Worm (Caenorhabditis elegans) whole organism, L2 larva: Measurements from ENCODE around the gene T10H9.8.

ENCODE experiments used
- C34F6.9 ChIP-seq: fragments of 150-350 bp; optimal IDR thresholded peaks from 2 replicates; lab custom pipeline; 2014; ENCODE audit warnings: missing biosample characterization, missing genetic modification characterization
- F13H6.1 ChIP-seq: sonication (generic microtip); optimal IDR thresholded peaks from 2 replicates; lab custom pipeline; 2016; ENCODE audit warnings: missing genetic modification characterization, missing compliant biosample characterization
- Y55F3AM.14 ChIP-seq: fragments of 200-800 bp; sonication (Bioruptor generic); optimal IDR thresholded peaks from 2 replicates; lab custom pipeline; 2018; ENCODE audit warnings: mild to moderate bottlenecking, missing genetic modification characterization, missing compliant biosample characterization
- ZK546.5 ChIP-seq: sonication (generic microtip); optimal IDR thresholded peaks from 2 replicates; lab custom pipeline; 2017; ENCODE audit warnings: missing biosample characterization, missing genetic modification characterization
- alr-1 ChIP-seq: fragments of 150-350 bp; optimal IDR thresholded peaks from 2 replicates; lab custom pipeline; 2014; ENCODE audit warnings: missing biosample characterization, missing genetic modification characterization
- ama-1 ChIP-seq: fragments of 150-350 bp; optimal IDR thresholded peaks from 2 replicates; lab custom pipeline; 2018; ENCODE audit warnings: inconsistent platforms
- blmp-1 ChIP-seq: sonication (generic microtip); optimal IDR thresholded peaks from 2 replicates; lab custom pipeline; 2017; ENCODE audit warnings: missing genetic modification characterization, mild to moderate bottlenecking, missing compliant biosample characterization, antibody characterized with exemption, moderate library complexity; ENCODE audit not compliant: insufficient read depth
- ceh-82 ChIP-seq: fragments of 150-350 bp; optimal IDR thresholded peaks from 2 replicates; lab custom pipeline; 2014; ENCODE audit warnings: missing biosample characterization, missing genetic modification characterization
- crh-2 ChIP-seq: sonication (generic microtip); optimal IDR thresholded peaks from 2 replicates; lab custom pipeline; 2017; ENCODE audit warnings: missing biosample characterization, missing genetic modification characterization
- egl-27 ChIP-seq: sonication (generic microtip); optimal IDR thresholded peaks from 3 replicates; lab custom pipeline; 2017; ENCODE audit warnings: missing biosample characterization, missing genetic modification reagents, missing genetic modification characterization
- elt-1 ChIP-seq: fragments of 150-350 bp; optimal IDR thresholded peaks from 2 replicates; lab custom pipeline; 2014; ENCODE audit warnings: missing biosample characterization, missing genetic modification characterization
- fos-1 ChIP-seq: fragments of 150-350 bp; optimal IDR thresholded peaks from 2 replicates; lab custom pipeline; 2014; ENCODE audit warnings: missing biosample characterization, missing genetic modification characterization
- gmeb-1 ChIP-seq: fragments of 150-350 bp; optimal IDR thresholded peaks from 2 replicates; lab custom pipeline; 2014; ENCODE audit warnings: missing biosample characterization, missing genetic modification characterization
- lin-11 ChIP-seq: fragments of 150-350 bp; sonication (generic microtip); optimal IDR thresholded peaks from 2 replicates; lab custom pipeline; 2014; ENCODE audit warnings: missing biosample characterization, missing genetic modification characterization, inconsistent platforms, mixed read lengths
- lin-13 ChIP-seq: fragments of 150-350 bp; optimal IDR thresholded peaks from 2 replicates; lab custom pipeline; 2014; ENCODE audit warnings: missing biosample characterization, missing genetic modification reagents, missing genetic modification characterization
- lin-39 ChIP-seq: fragments of 150-350 bp; optimal IDR thresholded peaks from 2 replicates; lab custom pipeline; 2014; ENCODE audit warnings: missing biosample characterization, missing genetic modification reagents, missing genetic modification characterization
- lsy-2 ChIP-seq, 2 experiments: fragments of 150-350 bp in 1 of 2; sonication (generic microtip) in 1 of 2; optimal IDR thresholded peaks; 2 replicates each; lab custom pipeline; 2014 to 2017; ENCODE audit warnings: missing biosample characterization in 2 of 2, missing genetic modification characterization in 2 of 2
- mab-5 ChIP-seq: fragments of 150-350 bp; optimal IDR thresholded peaks from 2 replicates; lab custom pipeline; 2014; ENCODE audit warnings: missing biosample characterization, missing genetic modification characterization
- mbf-1 ChIP-seq: sonication (generic microtip); optimal IDR thresholded peaks from 2 replicates; lab custom pipeline; 2017; ENCODE audit warnings: missing biosample characterization, missing genetic modification characterization
- mdl-1 ChIP-seq, 2 experiments: fragments of 150-350 bp in 1 of 2; sonication (generic microtip) in 1 of 2; optimal IDR thresholded peaks; 2 replicates each; lab custom pipeline; 2017; ENCODE audit warnings: missing biosample characterization in 2 of 2, missing genetic modification characterization in 2 of 2
- nhr-12 ChIP-seq: fragments of 150-350 bp; optimal IDR thresholded peaks from 2 replicates; lab custom pipeline; 2014; ENCODE audit warnings: missing biosample characterization, missing genetic modification characterization
- nhr-129 ChIP-seq: fragments of 150-350 bp; optimal IDR thresholded peaks from 2 replicates; lab custom pipeline; 2014; ENCODE audit warnings: missing biosample characterization, missing genetic modification characterization
- nhr-21 ChIP-seq: fragments of 150-350 bp; optimal IDR thresholded peaks from 2 replicates; lab custom pipeline; 2014; ENCODE audit warnings: missing biosample characterization, missing genetic modification characterization
- nhr-23 ChIP-seq: fragments of 150-350 bp; optimal IDR thresholded peaks from 2 replicates; lab custom pipeline; 2014; ENCODE audit warnings: missing biosample characterization, missing genetic modification reagents, missing genetic modification characterization
- nhr-237 ChIP-seq: fragments of 150-350 bp; optimal IDR thresholded peaks from 2 replicates; lab custom pipeline; 2014; ENCODE audit warnings: missing biosample characterization, missing genetic modification characterization
- nhr-25 ChIP-seq: fragments of 150-350 bp; sonication (generic microtip); optimal IDR thresholded peaks from 3 replicates; lab custom pipeline; 2014; ENCODE audit warnings: missing biosample characterization, missing genetic modification characterization
- nhr-77 ChIP-seq: fragments of 150-350 bp; optimal IDR thresholded peaks from 2 replicates; lab custom pipeline; 2014; ENCODE audit warnings: missing biosample characterization, missing genetic modification characterization
- peb-1 ChIP-seq: fragments of 150-350 bp; optimal IDR thresholded peaks from 2 replicates; lab custom pipeline; 2014; ENCODE audit warnings: missing biosample characterization, missing genetic modification characterization
- sem-4 ChIP-seq: fragments of 150-350 bp; optimal IDR thresholded peaks from 2 replicates; lab custom pipeline; 2014; ENCODE audit warnings: missing biosample characterization, missing genetic modification reagents, missing genetic modification characterization
- skn-1 ChIP-seq: sonication (generic microtip); optimal IDR thresholded peaks from 2 replicates; lab custom pipeline; 2017; ENCODE audit warnings: missing biosample characterization, missing genetic modification characterization
- sma-3 ChIP-seq: sonication (generic microtip); optimal IDR thresholded peaks from 2 replicates; lab custom pipeline; 2016; ENCODE audit warnings: missing genetic modification reagents, missing genetic modification characterization, missing compliant biosample characterization
- sma-9 ChIP-seq, 2 experiments: fragments of 150-350 bp in 1 of 2; sonication (generic microtip) in 1 of 2; optimal IDR thresholded peaks; 2 replicates each; lab custom pipeline; 2014 to 2016; ENCODE audit warnings: missing genetic modification characterization in 2 of 2, mild to moderate bottlenecking in 1 of 2, missing biosample characterization in 1 of 2, missing compliant biosample characterization in 1 of 2, missing genetic modification reagents in 1 of 2, moderate library complexity in 1 of 2
- snpc-4 ChIP-seq: fragments of 150-350 bp; optimal IDR thresholded peaks from 2 replicates; lab custom pipeline; 2014; ENCODE audit warnings: missing biosample characterization, missing genetic modification characterization
- unc-39 ChIP-seq: fragments of 150-350 bp; optimal IDR thresholded peaks from 2 replicates; lab custom pipeline; 2014; ENCODE audit warnings: missing biosample characterization, missing genetic modification characterization
- unc-55 ChIP-seq: fragments of 150-350 bp; sonication (generic microtip); optimal IDR thresholded peaks from 3 replicates; lab custom pipeline; 2014; ENCODE audit warnings: missing biosample characterization, missing genetic modification reagents, missing genetic modification characterization
- zag-1 ChIP-seq: fragments of 150-350 bp; optimal IDR thresholded peaks from 2 replicates; lab custom pipeline; 2014; ENCODE audit warnings: missing biosample characterization, missing genetic modification characterization
- ztf-1 ChIP-seq: fragments of 200-800 bp; sonication (Bioruptor generic); conservative IDR thresholded peaks from 2 replicates; pipeline ENCODE4 v1.3.6; 2022; ENCODE audit warnings: missing genetic modification characterization, missing compliant biosample characterization
- ztf-11 ChIP-seq: sonication (generic microtip); optimal IDR thresholded peaks from 2 replicates; lab custom pipeline; 2017; ENCODE audit warnings: missing biosample characterization, missing genetic modification characterization

Gene T10H9.8

ce11 chrV:6656451-6657115, 4.4 kb downstream of the T10H9.8 start, which contains the start of gene snb-1:
Gene snb-1, minus strand, starts transcription at chrV:6656501.
- TF ChIP-seq sma-9 (GFP tag; optimal IDR thresholded peaks at IDR 0.05; lab: Kevin White, UChicago) (peak; percentile 73), sma-9 (tag; optimal IDR thresholded peaks at IDR 0.05; lab: Kevin White, UChicago) (no peak), peb-1 (tag; lab: Kevin White, UChicago) (no peak), sem-4 (tag; lab: Kevin White, UChicago) (peak; percentile 38), unc-39 (tag; lab: Kevin White, UChicago) (no peak), sma-3 (GFP tag; lab: Kevin White, UChicago) (peak; percentile 72), fos-1 (tag; lab: Kevin White, UChicago) (peak; percentile 51), blmp-1 (tag; lab: Kevin White, UChicago) (peak; percentile 87), nhr-23 (tag; lab: Kevin White, UChicago) (no peak), mdl-1 (tag; optimal IDR thresholded peaks at IDR 0.05; lab: Kevin White, UChicago) (no peak), lsy-2 (tag; optimal IDR thresholded peaks at IDR 0.05; lab: Kevin White, UChicago) (peak; percentile 54 to 80), unc-55 (GFP tag; lab: Kevin White, UChicago) (peak; percentile 82), mbf-1 (no peak), nhr-25 (tag; lab: Kevin White, UChicago) (peak; percentile 78), lin-13 (peak; percentile 34), alr-1 (tag; lab: Kevin White, UChicago) (no peak), nhr-21 (tag; lab: Kevin White, UChicago) (peak; percentile 62), ztf-1 (GFP tag; lab: Robert Waterston, UW) (no peak), mab-5 (peak; percentile 23), ztf-11 (no peak), ceh-82 (tag; lab: Kevin White, UChicago) (peak; percentile 87), F13H6.1 (tag; lab: Kevin White, UChicago) (peak; percentile 32), nhr-12 (tag; lab: Kevin White, UChicago) (no peak), gmeb-1 (tag; lab: Kevin White, UChicago) (peak; percentile 66), C34F6.9 (peak; percentile 81), Y55F3AM.14 (GFP tag; lab: Kevin White, UChicago) (no peak), elt-1 (tag; lab: Kevin White, UChicago) (no peak), crh-2 (tag; lab: Kevin White, UChicago) (peak; percentile 81), ama-1 (lab: Kevin White, UChicago) (peak; percentile 11), lin-39 (tag; lab: Kevin White, UChicago) (no peak), snpc-4 (no peak), zag-1 (tag; lab: Kevin White, UChicago) (no peak), egl-27 (tag; lab: Kevin White, UChicago) (peak; percentile 12), ZK546.5 (tag; lab: Kevin White, UChicago) (no peak), nhr-77 (tag; lab: Kevin White, UChicago) (no peak), nhr-129 (tag; lab: Kevin White, UChicago) (peak; percentile 82)

- TF ChIP-seq snpc-4 (peak; percentile 5), sma-3 (GFP tag; lab: Kevin White, UChicago) (peak; percentile 20), skn-1 (peak; percentile 13), unc-39 (tag; lab: Kevin White, UChicago) (no peak)
Measured at ce11 chrV:6657532-6658259, 5.5 kb downstream of the T10H9.8 start.

- peak; percentile 66 for TF ChIP-seq zag-1 (tag; lab: Kevin White, UChicago)
- peak; percentile 42 for TF ChIP-seq Y55F3AM.14 (GFP tag; lab: Kevin White, UChicago)
- no peak for TF ChIP-seq nhr-25 (tag; lab: Kevin White, UChicago)
- TF ChIP-seq egl-27 (tag; lab: Kevin White, UChicago), result no peak
- TF ChIP-seq nhr-129 (tag; lab: Kevin White, UChicago), result peak; percentile 67
- peak; percentile 54 for TF ChIP-seq lin-11 (tag; lab: Kevin White, UChicago)
- peak; percentile 1 for TF ChIP-seq crh-2 (tag; lab: Kevin White, UChicago)
- peak; percentile 52 for TF ChIP-seq C34F6.9
- no peak for TF ChIP-seq nhr-237
- no peak for TF ChIP-seq sma-3 (GFP tag; lab: Kevin White, UChicago)
- peak in 1 of 2 experiments; percentile 43 for TF ChIP-seq lsy-2 (tag; optimal IDR thresholded peaks at IDR 0.05; lab: Kevin White, UChicago)
- TF ChIP-seq lin-13, result peak; percentile 9
- peak; percentile 88 for TF ChIP-seq ceh-82 (tag; lab: Kevin White, UChicago)
- peak in 1 of 2 experiments; percentile 57 for TF ChIP-seq mdl-1 (tag; optimal IDR thresholded peaks at IDR 0.05; lab: Kevin White, UChicago)
- TF ChIP-seq sma-9 (GFP tag; optimal IDR thresholded peaks at IDR 0.05; lab: Kevin White, UChicago), result peak; percentile 14
- TF ChIP-seq sma-9 (tag; optimal IDR thresholded peaks at IDR 0.05; lab: Kevin White, UChicago), result no peak
- TF ChIP-seq snpc-4, result peak; percentile 60
- TF ChIP-seq F13H6.1 (tag; lab: Kevin White, UChicago), result peak; percentile 46
- peak; percentile 68 for TF ChIP-seq unc-55 (GFP tag; lab: Kevin White, UChicago)
- peak; percentile 38 for TF ChIP-seq fos-1 (tag; lab: Kevin White, UChicago)
Measured at ce11 chrV:6658765-6659164, 6.6 kb downstream of the T10H9.8 start.
